Worm (Caenorhabditis elegans): ENCODE data around the gene grl-27.

ce11 chrV:3583622-3584021 lies 8.0 kb upstream of the grl-27 start:
- TF ChIP-seq cog-1 (tag; optimal IDR thresholded peaks at IDR 0.05) (no peak), tab-1 (GFP tag; IDR thresholded peaks at IDR 0.05) (no peak), T22C8.4 (GFP tag; IDR thresholded peaks at IDR 0.05) (no peak)
